Worm (Caenorhabditis elegans): ENCODE measurements around the gene nac-2.
A peak's percentile ranks its signal among the peaks of the same experiment; 100 is the strongest.

The nac-2 gene

DNA sequence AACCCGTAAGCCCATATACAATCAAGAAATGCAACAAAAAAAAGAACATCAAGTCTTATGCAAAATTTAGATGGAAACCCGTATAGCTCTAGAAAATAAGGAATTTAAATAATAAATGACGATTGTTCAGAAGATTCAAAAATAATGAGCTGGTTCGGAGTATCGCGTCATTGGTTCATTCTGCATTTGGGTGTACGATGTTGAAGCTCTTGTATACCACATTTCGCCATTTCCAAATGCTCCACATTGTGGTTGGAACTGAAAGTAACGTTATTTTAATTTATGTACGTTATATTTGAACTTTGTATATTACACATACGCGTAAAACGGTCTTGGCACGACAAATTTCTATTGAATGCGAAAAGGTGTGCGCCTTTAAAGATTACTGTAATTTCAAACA lies 17.2 kb upstream of the nac-2 start (continued):
- peak; percentile 38 for TF ChIP-seq nhr-102 (tag; optimal IDR thresholded peaks at IDR 0.05)
- no peak for TF ChIP-seq ceh-82 (tag; optimal IDR thresholded peaks at IDR 0.05)
- TF ChIP-seq pha-4 (GFP tag; IDR thresholded peaks at IDR 0.05): peak; percentile 70; the same call in 1 of the 2 replicates
- no peak for TF ChIP-seq pha-4 (tag; optimal IDR thresholded peaks at IDR 0.05)
- no peak for TF ChIP-seq saeg-2 (GFP tag; IDR thresholded peaks at IDR 0.05)
- peak; percentile 71 for TF ChIP-seq T20F7.1 (GFP tag; optimal IDR thresholded peaks at IDR 0.05)
- TF ChIP-seq aha-1 (tag): no peak
- TF ChIP-seq nhr-77 (tag; optimal IDR thresholded peaks at IDR 0.05): no peak
- TF ChIP-seq Y48G9A.11 (GFP tag; IDR thresholded peaks at IDR 0.05): no peak
- TF ChIP-seq dve-1 (tag; optimal IDR thresholded peaks at IDR 0.05; ENCODE audit: insufficient read depth): peak; percentile 73
- TF ChIP-seq tag-97 (GFP tag; IDR thresholded peaks at IDR 0.05): no peak
- peak; percentile 91 for TF ChIP-seq zfp-3 (GFP tag; conservative IDR thresholded peaks at IDR 0.05)
- no peak for TF ChIP-seq egl-27 (tag; optimal IDR thresholded peaks at IDR 0.05)
- no peak for TF ChIP-seq Y105C5A.15 (GFP tag; IDR thresholded peaks at IDR 0.05)
- no peak for TF ChIP-seq F49E8.2 (tag; optimal IDR thresholded peaks at IDR 0.05; ENCODE audit: borderline replicate concordance)
- peak; percentile 53 for TF ChIP-seq mep-1 (tag; optimal IDR thresholded peaks at IDR 0.05)
- no peak for TF ChIP-seq mdl-1 (tag; optimal IDR thresholded peaks at IDR 0.05)
- peak; percentile 55 for TF ChIP-seq duxl-1 (tag; optimal IDR thresholded peaks at IDR 0.05; ENCODE audit: poor library complexity)
- TF ChIP-seq nhr-25 (tag; optimal IDR thresholded peaks at IDR 0.05; ENCODE audit: borderline replicate concordance, insufficient read depth): no peak
- peak; percentile 39 for TF ChIP-seq spr-1 (tag; optimal IDR thresholded peaks at IDR 0.05)
- TF ChIP-seq unc-39 (tag; optimal IDR thresholded peaks at IDR 0.05): no peak
- peak; percentile 66 for TF ChIP-seq T26A8.4 (GFP tag; IDR thresholded peaks at IDR 0.05)
- no peak for TF ChIP-seq hlh-30 (tag; optimal IDR thresholded peaks at IDR 0.05; ENCODE audit: insufficient read depth)
- TF ChIP-seq madf-5 (GFP tag; IDR thresholded peaks at IDR 0.05): no peak
- no peak for TF ChIP-seq ceh-44 (GFP tag; IDR thresholded peaks at IDR 0.05)
- no peak for TF ChIP-seq fos-1 (tag; optimal IDR thresholded peaks at IDR 0.05)
- peak in 1 of 2 experiments; percentile 55 for TF ChIP-seq lsy-2 (tag; optimal IDR thresholded peaks at IDR 0.05)
- no peak for TF ChIP-seq F37D6.2 (tag; optimal IDR thresholded peaks at IDR 0.05)
- no peak for TF ChIP-seq ZK337.2 (GFP tag; IDR thresholded peaks at IDR 0.05)
- TF ChIP-seq dmd-9 (GFP tag; IDR thresholded peaks at IDR 0.05): no peak

DNA sequence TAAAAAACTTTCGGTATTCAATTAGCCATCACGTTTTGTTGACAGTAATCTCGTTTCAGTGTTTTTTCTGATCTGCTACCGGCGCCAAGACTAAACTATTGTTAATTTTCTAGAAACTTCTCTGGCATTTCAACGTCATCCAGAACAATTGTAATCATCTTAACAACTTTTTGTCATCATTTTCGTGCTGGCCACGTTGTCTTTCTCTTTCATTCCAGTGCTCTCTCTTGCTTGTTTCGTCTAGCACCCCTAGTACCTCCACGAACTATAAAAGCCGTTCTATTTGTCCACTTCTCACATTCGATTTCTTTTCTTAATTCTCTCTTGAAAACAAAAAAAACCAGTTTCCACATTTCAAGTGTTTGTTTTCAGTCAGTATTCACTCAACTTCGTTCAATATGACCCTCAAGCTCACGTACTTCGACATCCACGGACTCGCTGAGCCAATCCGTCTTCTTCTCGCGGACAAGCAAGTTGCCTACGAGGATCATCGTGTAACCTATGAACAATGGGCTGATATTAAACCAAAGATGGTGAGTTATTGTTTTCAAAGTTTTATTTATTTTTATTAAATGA lies 15.9 kb upstream of the nac-2 start, which contains the start of gene gst-1:
Gene gst-1 (plus strand): TSS at position 373 of the 576 bp plus-strand sequence.
- TF ChIP-seq F10B5.3 (tag; optimal IDR thresholded peaks at IDR 0.05) (no peak), ama-1 (optimal IDR thresholded peaks at IDR 0.05) (peak; percentile 40), egl-43 (GFP tag; IDR thresholded peaks at IDR 0.05) (no peak), vab-7 (GFP tag; IDR thresholded peaks at IDR 0.05) (no peak), nhr-111 (GFP tag; optimal IDR thresholded peaks at IDR 0.05) (no peak), dmd-6 (GFP tag; IDR thresholded peaks at IDR 0.05) (peak; percentile 54), jun-1 (tag; optimal IDR thresholded peaks at IDR 0.05) (no peak), ZK337.2 (GFP tag; IDR thresholded peaks at IDR 0.05) (no peak), nhr-25 (tag; optimal IDR thresholded peaks at IDR 0.05; ENCODE audit: borderline replicate concordance, insufficient read depth) (no peak), D1046.2 (GFP tag; IDR thresholded peaks at IDR 0.05) (no peak), lin-15B (tag; optimal IDR thresholded peaks at IDR 0.05) (no peak), madf-5 (GFP tag; IDR thresholded peaks at IDR 0.05) (no peak), ZK546.5 (tag; optimal IDR thresholded peaks at IDR 0.05) (no peak), nhr-77 (tag; optimal IDR thresholded peaks at IDR 0.05) (no peak), nhr-237 (tag; optimal IDR thresholded peaks at IDR 0.05) (no peak), lsy-2 (tag; optimal IDR thresholded peaks at IDR 0.05) (peak in 1 of 2 experiments; percentile 48), unc-62 (GFP tag; optimal IDR thresholded peaks at IDR 0.05 in 1 of 2) (peak in 1 of 2 experiments; percentile 93), unc-62 (tag; optimal IDR thresholded peaks at IDR 0.05) (no peak), madf-9 (GFP tag; conservative IDR thresholded peaks at IDR 0.05) (no peak), lin-38 (GFP tag; IDR thresholded peaks at IDR 0.05) (peak; percentile 46; the same call in 1 of the 2 replicates), fos-1 (tag; optimal IDR thresholded peaks at IDR 0.05) (no peak), duxl-1 (tag; optimal IDR thresholded peaks at IDR 0.05; ENCODE audit: poor library complexity) (no peak), spr-3 (GFP tag; optimal IDR thresholded peaks at IDR 0.05) (no peak), php-3 (GFP tag; IDR thresholded peaks at IDR 0.05) (no peak), mes-2 (tag; optimal IDR thresholded peaks at IDR 0.05; ENCODE audit: poor library complexity, severe bottlenecking) (peak; percentile 36), T20F7.1 (GFP tag; optimal IDR thresholded peaks at IDR 0.05) (peak; percentile 45), aha-1 (tag) (peak; percentile 59), ztf-11 (tag; optimal IDR thresholded peaks at IDR 0.05) (no peak)
